Fruit fly (Drosophila melanogaster) whole organism, wandering third instar larva: Measurements from ENCODE around the gene CG15042.

Experiments
- Abd-B ChIP-seq: fragments of >200 bp; optimal IDR thresholded peaks from 2 replicates; lab custom pipeline; 2017; ENCODE audit warnings: missing biosample characterization, missing genetic modification characterization
- CG32264 ChIP-seq: fragments of 200-800 bp; sonication (Bioruptor generic); optimal IDR thresholded peaks from 2 replicates; lab custom pipeline; 2016; ENCODE audit warnings: missing biosample characterization, missing genetic modification characterization
- CG9705 ChIP-seq: fragments of 200-800 bp; sonication (Bioruptor generic); optimal IDR thresholded peaks from 2 replicates; lab custom pipeline; 2018; ENCODE audit warnings: missing biosample characterization, mild to moderate bottlenecking, missing genetic modification characterization
- CrebA ChIP-seq: fragments of 200-800 bp; sonication (Bioruptor generic); optimal IDR thresholded peaks from 2 replicates; lab custom pipeline; 2016; ENCODE audit warnings: missing biosample characterization, mild to moderate bottlenecking, missing genetic modification characterization, borderline replicate concordance
- Dfd ChIP-seq: fragments of >200 bp; optimal IDR thresholded peaks from 2 replicates; lab custom pipeline; 2017; ENCODE audit warnings: missing biosample characterization, missing genetic modification characterization
- Dif ChIP-seq: fragments of 200-275, 200-300 bp; sonication (Bioruptor generic); optimal IDR thresholded peaks from 2 replicates; lab custom pipeline; 2018; ENCODE audit warnings: missing biosample characterization, missing genetic modification characterization; ENCODE audit not compliant: partially characterized antibody
- GATAd ChIP-seq: sonication (Bioruptor generic); optimal IDR thresholded peaks from 2 replicates; lab custom pipeline; 2016; ENCODE audit warnings: missing biosample characterization, missing genetic modification characterization
- HLH106 ChIP-seq: fragments of 200-800 bp; optimal IDR thresholded peaks from 3 replicates; lab custom pipeline; 2019; ENCODE audit warnings: missing biosample characterization, mild to moderate bottlenecking, missing genetic modification characterization, moderate library complexity
- Hr78 ChIP-seq: fragments of >200 bp; optimal IDR thresholded peaks from 2 replicates; lab custom pipeline; 2017; ENCODE audit warnings: missing biosample characterization, missing genetic modification characterization
- Hr83 ChIP-seq: fragments of 200-300 bp; sonication (Bioruptor generic); optimal IDR thresholded peaks from 2 replicates; lab custom pipeline; 2016; ENCODE audit warnings: missing biosample characterization, mild to moderate bottlenecking, missing genetic modification characterization, moderate library complexity; ENCODE audit not compliant: poor library complexity, severe bottlenecking
- Jra ChIP-seq: sonication (Bioruptor generic); optimal IDR thresholded peaks from 2 replicates; lab custom pipeline; 2016; ENCODE audit warnings: missing biosample characterization, missing genetic modification characterization
- OdsH ChIP-seq: fragments of 200-800 bp; sonication (Bioruptor generic); optimal IDR thresholded peaks from 2 replicates; lab custom pipeline; 2016; ENCODE audit warnings: missing biosample characterization, mild to moderate bottlenecking, missing genetic modification characterization
- Rel ChIP-seq, 2 experiments: fragments of 200-800 bp; sonication (Bioruptor generic) in 1 of 2; optimal IDR thresholded peaks; 2 replicates in 1 of 2; 3 replicates in 1 of 2; lab custom pipeline; 2016 to 2019; ENCODE audit warnings: mild to moderate bottlenecking in 2 of 2, missing biosample characterization in 2 of 2, missing genetic modification characterization in 2 of 2, moderate library complexity in 1 of 2
- Sp1 ChIP-seq: fragments of 200-800 bp; sonication (Bioruptor generic); optimal IDR thresholded peaks from 3 replicates; lab custom pipeline; 2019; ENCODE audit warnings: missing biosample characterization, mild to moderate bottlenecking, missing genetic modification characterization, moderate library complexity
- Vsx2 ChIP-seq: fragments of 200-300, 225-300 bp; sonication (Bioruptor generic); optimal IDR thresholded peaks from 2 replicates; lab custom pipeline; 2018; ENCODE audit warnings: missing biosample characterization, missing genetic modification characterization; ENCODE audit not compliant: partially characterized antibody
- br ChIP-seq: fragments of 200-800 bp; sonication (Bioruptor generic); optimal IDR thresholded peaks from 2 replicates; lab custom pipeline; 2016; ENCODE audit warnings: missing biosample characterization, missing genetic modification characterization
- brk ChIP-seq: fragments of 200-800 bp; sonication (Bioruptor generic); optimal IDR thresholded peaks from 2 replicates; lab custom pipeline; 2016; ENCODE audit warnings: missing biosample characterization, mild to moderate bottlenecking, missing genetic modification characterization
- dl ChIP-seq, 2 experiments: fragments of 175-275, 200-275 bp in 1 of 2; fragments of 200-275 bp in 1 of 2; sonication (Bioruptor generic); optimal IDR thresholded peaks; lab custom pipeline; 2018; ENCODE audit warnings: mild to moderate bottlenecking in 2 of 2, missing biosample characterization in 2 of 2, missing genetic modification characterization in 2 of 2, moderate library complexity in 2 of 2; ENCODE audit not compliant: partially characterized antibody in 2 of 2, insufficient read depth in 1 of 2
- dmrt93B ChIP-seq: fragments of 200-800 bp; sonication (Bioruptor generic); optimal IDR thresholded peaks from 2 replicates; lab custom pipeline; 2018; ENCODE audit warnings: missing biosample characterization, mild to moderate bottlenecking, missing genetic modification characterization
- ey ChIP-seq: fragments of 200-800 bp; sonication (Bioruptor generic); optimal IDR thresholded peaks from 2 replicates; lab custom pipeline; 2016; ENCODE audit warnings: missing biosample characterization, missing genetic modification characterization
- foxo ChIP-seq, 2 experiments: fragments of 200-800 bp; sonication (Bioruptor generic); optimal IDR thresholded peaks; 2 replicates in 1 of 2; 3 replicates in 1 of 2; lab custom pipeline; 2016 to 2017; ENCODE audit warnings: missing biosample characterization in 2 of 2, missing genetic modification characterization in 2 of 2
- fru ChIP-seq: fragments of 200-800 bp; sonication (Bioruptor generic); optimal IDR thresholded peaks from 3 replicates; lab custom pipeline; 2016; ENCODE audit warnings: missing biosample characterization, mild to moderate bottlenecking, missing genetic modification characterization
- h ChIP-seq: fragments of 200-800 bp; sonication (Bioruptor generic); optimal IDR thresholded peaks from 3 replicates; lab custom pipeline; 2016; ENCODE audit warnings: missing biosample characterization, mild to moderate bottlenecking, missing genetic modification characterization
- lola ChIP-seq: fragments of >200 bp; optimal IDR thresholded peaks from 2 replicates; lab custom pipeline; 2017; ENCODE audit warnings: missing biosample characterization, missing genetic modification characterization
- pan ChIP-seq: fragments of >200 bp; optimal IDR thresholded peaks from 2 replicates; lab custom pipeline; 2017
- psq ChIP-seq: fragments of 200-800 bp; sonication (Bioruptor generic); optimal IDR thresholded peaks from 3 replicates; lab custom pipeline; 2017; ENCODE audit warnings: missing biosample characterization, mild to moderate bottlenecking, missing genetic modification characterization, moderate library complexity
- rgr ChIP-seq: fragments of 200-800 bp; sonication (Bioruptor generic); optimal IDR thresholded peaks from 3 replicates; lab custom pipeline; 2016; ENCODE audit warnings: missing biosample characterization, mild to moderate bottlenecking, missing genetic modification characterization
- sage ChIP-seq: fragments of 200-800 bp; sonication (Bioruptor generic); optimal IDR thresholded peaks from 2 replicates; lab custom pipeline; 2016; ENCODE audit warnings: missing biosample characterization, mild to moderate bottlenecking, missing genetic modification characterization
- sv ChIP-seq: fragments of 200-800 bp; sonication (Bioruptor generic); optimal IDR thresholded peaks from 3 replicates; lab custom pipeline; 2016; ENCODE audit warnings: missing biosample characterization, missing genetic modification characterization
- tai ChIP-seq: sonication (Bioruptor generic); optimal IDR thresholded peaks from 2 replicates; lab custom pipeline; 2016; ENCODE audit warnings: missing biosample characterization, missing genetic modification characterization
- usp ChIP-seq: fragments of >200 bp; optimal IDR thresholded peaks from 2 replicates; lab custom pipeline; 2017; ENCODE audit warnings: missing biosample characterization, missing genetic modification characterization
- woc ChIP-seq: sonication (Bioruptor generic); optimal IDR thresholded peaks from 2 replicates; lab custom pipeline; 2016; ENCODE audit warnings: missing biosample characterization, mild to moderate bottlenecking, missing genetic modification characterization

The CG15042 gene

dm6 chrX:18546785-18547184 is 18.7 kb upstream of the CG15042 start (continued):
- TF ChIP-seq ey (GFP tag; lab: Kevin White, UChicago) (peak; percentile 86), dmrt93B (peak; percentile 62), Hr83 (GFP tag; lab: Kevin White, UChicago) (no peak), foxo (GFP tag; optimal IDR thresholded peaks at IDR 0.05; lab: Kevin White, UChicago) (peak; percentile 37 to 80), Dif (GFP tag; lab: Kevin White, UChicago) (no peak), CrebA (GFP tag; lab: Kevin White, UChicago) (no peak), h (GFP tag; lab: Kevin White, UChicago) (peak; percentile 81), lola (GFP tag; lab: Kevin White, UChicago) (no peak), Hr78 (GFP tag; lab: Kevin White, UChicago) (no peak), psq (GFP tag; lab: Kevin White, UChicago) (peak; percentile 49), Jra (GFP tag; lab: Kevin White, UChicago) (no peak), CG9705 (GFP tag; lab: Kevin White, UChicago) (peak; percentile 16)
- TF ChIP-seq, all 38 proteins: peak for 19

- no peak for TF ChIP-seq sage (GFP tag; lab: Kevin White, UChicago)
- no peak for TF ChIP-seq lola (GFP tag; lab: Kevin White, UChicago)
- no peak for TF ChIP-seq CrebA (GFP tag; lab: Kevin White, UChicago)
- TF ChIP-seq CG9705 (GFP tag; lab: Kevin White, UChicago) = no peak
- TF ChIP-seq Vsx2 (GFP tag; lab: Kevin White, UChicago) = no peak
- no peak for TF ChIP-seq dmrt93B
- TF ChIP-seq brk (GFP tag; lab: Kevin White, UChicago) = no peak
- TF ChIP-seq usp (GFP tag; lab: Kevin White, UChicago) = no peak
- TF ChIP-seq HLH106 = no peak
These were observed 17.1 kb upstream of the CG15042 start for dm6 chrX:18545157-18545556.

- TF ChIP-seq foxo (GFP tag; optimal IDR thresholded peaks at IDR 0.05; lab: Kevin White, UChicago) (no peak), tai (no peak), Dfd (no peak), Rel (GFP tag; optimal IDR thresholded peaks at IDR 0.05; lab: Kevin White, UChicago) (no peak), Rel (tag; optimal IDR thresholded peaks at IDR 0.05; lab: Kevin White, UChicago) (no peak), CrebA (GFP tag; lab: Kevin White, UChicago) (no peak), Jra (GFP tag; lab: Kevin White, UChicago) (no peak), dl (GFP tag; optimal IDR thresholded peaks at IDR 0.05; lab: Kevin White, UChicago; ENCODE audit: insufficient read depth in 1 of 2, partially characterized antibody in 2 of 2) (no peak)
- TF ChIP-seq, all 38 proteins: peak for 0
These were observed 16.7 kb upstream of the CG15042 start for dm6 chrX:18544732-18545131.

- TF ChIP-seq h (GFP tag; lab: Kevin White, UChicago) (no peak), Hr83 (GFP tag; lab: Kevin White, UChicago) (no peak), sv (GFP tag; lab: Kevin White, UChicago) (no peak), OdsH (GFP tag; lab: Kevin White, UChicago) (no peak), brk (GFP tag; lab: Kevin White, UChicago) (no peak), Abd-B (GFP tag; lab: Kevin White, UChicago) (no peak), GATAd (no peak), woc (GFP tag; lab: Kevin White, UChicago) (no peak)
These were observed 15.3 kb upstream of the CG15042 start for dm6 chrX:18543328-18543727.

dm6 chrX:18541915-18542314 is 13.8 kb upstream of the CG15042 start:
- peak in 1 of 2 experiments; percentile 14 for TF ChIP-seq foxo (GFP tag; optimal IDR thresholded peaks at IDR 0.05; lab: Kevin White, UChicago)
- TF ChIP-seq Vsx2 (GFP tag; lab: Kevin White, UChicago) = no peak
- no peak for TF ChIP-seq Hr78 (GFP tag; lab: Kevin White, UChicago)
- peak; percentile 21 for TF ChIP-seq rgr (GFP tag; lab: Kevin White, UChicago)
- no peak for TF ChIP-seq Dfd

- TF ChIP-seq tai (no peak), usp (GFP tag; lab: Kevin White, UChicago) (no peak), Jra (GFP tag; lab: Kevin White, UChicago) (no peak), CG32264 (GFP tag; lab: Kevin White, UChicago) (no peak), Rel (GFP tag; optimal IDR thresholded peaks at IDR 0.05; lab: Kevin White, UChicago) (no peak), Rel (tag; optimal IDR thresholded peaks at IDR 0.05; lab: Kevin White, UChicago) (no peak), rgr (GFP tag; lab: Kevin White, UChicago) (peak; percentile 42), dmrt93B (peak; percentile 49), HLH106 (peak; percentile 15), Sp1 (GFP tag; lab: Kevin White, UChicago) (peak; percentile 64), pan (lab: Kevin White, UChicago) (no peak), foxo (GFP tag; optimal IDR thresholded peaks at IDR 0.05; lab: Kevin White, UChicago) (peak in 1 of 2 experiments; percentile 64), Dfd (no peak), Abd-B (GFP tag; lab: Kevin White, UChicago) (no peak), h (GFP tag; lab: Kevin White, UChicago) (peak; percentile 51), Vsx2 (GFP tag; lab: Kevin White, UChicago) (no peak), br (no peak), woc (GFP tag; lab: Kevin White, UChicago) (peak; percentile 9), ey (GFP tag; lab: Kevin White, UChicago) (no peak), OdsH (GFP tag; lab: Kevin White, UChicago) (peak; percentile 40), psq (GFP tag; lab: Kevin White, UChicago) (peak; percentile 53), fru (GFP tag; lab: Kevin White, UChicago) (peak; percentile 47)
These were observed 12.2 kb upstream of the CG15042 start for dm6 chrX:18540268-18540667.
